Fruit fly (Drosophila melanogaster) whole organism, prepupa: ENCODE results near the gene kat-60L1.

Source experiments
- Blimp-1 ChIP-seq: fragments of 200-800 bp; sonication (Bioruptor generic); optimal IDR thresholded peaks from 3 replicates; lab custom pipeline; 2017; ENCODE audit warnings: missing biosample characterization, missing genetic modification characterization, mild to moderate bottlenecking, moderate library complexity, missing genetic modification reagents
- CG10631 ChIP-seq: fragments of 200-800 bp; sonication (Bioruptor generic); optimal IDR thresholded peaks from 2 replicates; lab custom pipeline; 2016; ENCODE audit warnings: missing biosample characterization, missing genetic modification characterization
- CG10669 ChIP-seq: fragments of 200-800 bp; sonication (Bioruptor generic); optimal IDR thresholded peaks from 3 replicates; lab custom pipeline; 2018; ENCODE audit warnings: missing biosample characterization, mild to moderate bottlenecking, missing genetic modification characterization, moderate library complexity
- CG11294 ChIP-seq: fragments of 200-800 bp; sonication (Bioruptor generic); IDR thresholded peaks from 2 replicates; pipeline ENCODE4 v1.3.6; 2022; ENCODE audit warnings: missing biosample characterization, missing genetic modification characterization
- CG11762 ChIP-seq: fragments of 200-800 bp; sonication (Bioruptor generic); optimal IDR thresholded peaks from 3 replicates; lab custom pipeline; 2016; ENCODE audit warnings: missing biosample characterization, missing genetic modification characterization; ENCODE audit not compliant: insufficient read depth
- CG11902 ChIP-seq: fragments of 200-800 bp; sonication (Bioruptor generic); optimal IDR thresholded peaks from 3 replicates; lab custom pipeline; 2016; ENCODE audit warnings: missing biosample characterization, missing genetic modification characterization
- CG15336 ChIP-seq: fragments of 200-800 bp; sonication (Bioruptor generic); IDR thresholded peaks from 2 replicates; pipeline ENCODE4 v1.3.6; 2022; ENCODE audit warnings: missing biosample characterization, missing genetic modification characterization
- CG1621 ChIP-seq: fragments of 200-800 bp; sonication (Bioruptor generic); optimal IDR thresholded peaks from 3 replicates; lab custom pipeline; 2018; ENCODE audit warnings: missing biosample characterization, mild to moderate bottlenecking, missing genetic modification characterization
- CG16779 ChIP-seq: fragments of 200-800 bp; sonication (Bioruptor generic); optimal IDR thresholded peaks from 3 replicates; lab custom pipeline; 2017; ENCODE audit warnings: missing biosample characterization, mild to moderate bottlenecking, missing genetic modification characterization
- CG32006 ChIP-seq: fragments of 200-800 bp; sonication (Bioruptor generic); optimal IDR thresholded peaks from 3 replicates; lab custom pipeline; 2017; ENCODE audit warnings: missing biosample characterization, mild to moderate bottlenecking, missing genetic modification characterization
- CG34406 ChIP-seq: fragments of 200-800 bp; sonication (Bioruptor generic); optimal IDR thresholded peaks from 3 replicates; lab custom pipeline; 2016; ENCODE audit warnings: missing biosample characterization, missing genetic modification characterization
- CG3919 ChIP-seq: fragments of 200-800 bp; sonication (Bioruptor generic); optimal IDR thresholded peaks from 3 replicates; lab custom pipeline; 2016; ENCODE audit warnings: missing biosample characterization, missing genetic modification characterization
- CG4318 ChIP-seq: fragments of 200-800 bp; sonication (Bioruptor generic); optimal IDR thresholded peaks from 3 replicates; lab custom pipeline; 2017; ENCODE audit warnings: missing biosample characterization, mild to moderate bottlenecking, missing genetic modification characterization
- CG6276 ChIP-seq: fragments of 200-800 bp; sonication (Bioruptor generic); optimal IDR thresholded peaks from 2 replicates; lab custom pipeline; 2017; ENCODE audit warnings: missing biosample characterization, mild to moderate bottlenecking, missing genetic modification characterization
- CG6792 ChIP-seq: fragments of 200-800 bp; sonication (Bioruptor generic); optimal IDR thresholded peaks from 3 replicates; lab custom pipeline; 2016; ENCODE audit warnings: missing biosample characterization, missing genetic modification characterization
- CG6808 ChIP-seq: fragments of 200-800 bp; sonication (Bioruptor generic); optimal IDR thresholded peaks from 3 replicates; lab custom pipeline; 2017; ENCODE audit warnings: missing biosample characterization, missing genetic modification characterization, mild to moderate bottlenecking, moderate library complexity, missing genetic modification reagents
- CG6854 ChIP-seq: fragments of 200-800 bp; sonication (Bioruptor generic); optimal IDR thresholded peaks from 2 replicates; lab custom pipeline; 2017; ENCODE audit warnings: missing biosample characterization, mild to moderate bottlenecking, missing genetic modification characterization
- CG7368 ChIP-seq: fragments of 200-800 bp; sonication (Bioruptor generic); optimal IDR thresholded peaks from 3 replicates; lab custom pipeline; 2016; ENCODE audit warnings: missing biosample characterization, missing genetic modification characterization
- CG8319 ChIP-seq: fragments of 200-800 bp; sonication (Bioruptor generic); optimal IDR thresholded peaks from 3 replicates; lab custom pipeline; 2016; ENCODE audit warnings: missing biosample characterization, missing genetic modification characterization
- CG9139 ChIP-seq: fragments of 200-800 bp; sonication (Bioruptor generic); optimal IDR thresholded peaks from 3 replicates; lab custom pipeline; 2017; ENCODE audit warnings: missing biosample characterization, mild to moderate bottlenecking, missing genetic modification characterization
- Eip75B ChIP-seq: fragments of 200-800 bp; sonication (Bioruptor generic); optimal IDR thresholded peaks from 3 replicates; lab custom pipeline; 2016; ENCODE audit warnings: missing biosample characterization, missing genetic modification characterization
- Eip78C ChIP-seq: fragments of 200-800 bp; sonication (Bioruptor generic); peaks from one replicate; lab custom pipeline; 2016; ENCODE audit warnings: missing biosample characterization, missing genetic modification characterization
- Ets96B ChIP-seq: fragments of 200-800 bp; optimal IDR thresholded peaks from 2 replicates; lab custom pipeline; 2019; ENCODE audit warnings: missing biosample characterization, mild to moderate bottlenecking, missing genetic modification characterization, moderate library complexity
- Gug ChIP-seq: fragments of 200-800 bp; sonication (Bioruptor generic); IDR thresholded peaks from 2 replicates; pipeline ENCODE4 v1.3.6; 2022; ENCODE audit warnings: missing biosample characterization, missing genetic modification characterization
- Hr38 ChIP-seq: sonication (Bioruptor generic); optimal IDR thresholded peaks from 2 replicates; lab custom pipeline; 2016; ENCODE audit warnings: missing biosample characterization, missing genetic modification characterization
- Hr39 ChIP-seq: fragments of 200-800 bp; sonication (Bioruptor generic); optimal IDR thresholded peaks from 2 replicates; lab custom pipeline; 2016; ENCODE audit warnings: missing biosample characterization, missing genetic modification characterization
- Met ChIP-seq: fragments of 200-800 bp; sonication (Bioruptor generic); optimal IDR thresholded peaks from 3 replicates; lab custom pipeline; 2016; ENCODE audit warnings: missing biosample characterization, missing genetic modification characterization
- OdsH ChIP-seq: fragments of 200-800 bp; sonication (Bioruptor generic); optimal IDR thresholded peaks from 3 replicates; lab custom pipeline; 2016; ENCODE audit warnings: missing biosample characterization, missing genetic modification characterization
- Sox102F ChIP-seq: fragments of 200-800 bp; sonication (Bioruptor generic); optimal IDR thresholded peaks from 2 replicates; lab custom pipeline; 2016; ENCODE audit warnings: missing biosample characterization, mild to moderate bottlenecking, missing genetic modification characterization
- Sox14 ChIP-seq: fragments of 200-800 bp; sonication (Bioruptor generic); optimal IDR thresholded peaks from 3 replicates; lab custom pipeline; 2016; ENCODE audit warnings: missing biosample characterization, missing genetic modification characterization
- achi ChIP-seq: fragments of 200-800 bp; sonication (Bioruptor generic); optimal IDR thresholded peaks from 3 replicates; lab custom pipeline; 2016; ENCODE audit warnings: missing biosample characterization, missing genetic modification characterization
- acj6 ChIP-seq: fragments of 200-800 bp; sonication (Bioruptor generic); optimal IDR thresholded peaks from 3 replicates; lab custom pipeline; 2016; ENCODE audit warnings: missing biosample characterization, missing genetic modification characterization
- cyc ChIP-seq: fragments of 200-800 bp; sonication (Bioruptor generic); optimal IDR thresholded peaks from 3 replicates; lab custom pipeline; 2016; ENCODE audit warnings: missing biosample characterization, missing genetic modification characterization
- dac ChIP-seq: fragments of 200-800 bp; sonication (Bioruptor generic); optimal IDR thresholded peaks from 2 replicates; lab custom pipeline; 2017; ENCODE audit warnings: missing biosample characterization, mild to moderate bottlenecking, missing genetic modification characterization
- dsx ChIP-seq: fragments of 200-800 bp; optimal IDR thresholded peaks from 3 replicates; lab custom pipeline; 2019; ENCODE audit warnings: missing biosample characterization, mild to moderate bottlenecking, missing genetic modification characterization, moderate library complexity; ENCODE audit not compliant: poor library complexity, severe bottlenecking
- esn ChIP-seq: fragments of 200-800 bp; sonication (Bioruptor generic); optimal IDR thresholded peaks from 2 replicates; lab custom pipeline; 2016; ENCODE audit warnings: missing biosample characterization, mild to moderate bottlenecking, missing genetic modification characterization, moderate library complexity
- fd59A ChIP-seq: fragments of 200-800 bp; sonication (Bioruptor generic); optimal IDR thresholded peaks from 2 replicates; lab custom pipeline; 2017; ENCODE audit warnings: missing biosample characterization, mild to moderate bottlenecking, missing genetic modification characterization, missing genetic modification reagents
- fkh ChIP-seq: fragments of 200-800 bp; sonication (Bioruptor generic); optimal IDR thresholded peaks from 3 replicates; lab custom pipeline; 2017; ENCODE audit warnings: missing biosample characterization, mild to moderate bottlenecking, missing genetic modification characterization, moderate library complexity
- lz ChIP-seq: fragments of 200-800 bp; sonication (Bioruptor generic); optimal IDR thresholded peaks from 3 replicates; lab custom pipeline; 2016; ENCODE audit warnings: missing biosample characterization, missing genetic modification characterization
- net ChIP-seq: fragments of 200-800 bp; sonication (Bioruptor generic); optimal IDR thresholded peaks from 3 replicates; lab custom pipeline; 2016; ENCODE audit warnings: missing biosample characterization, missing genetic modification characterization
- salr ChIP-seq, 2 experiments: fragments of 200-800 bp; sonication (Bioruptor generic); optimal IDR thresholded peaks; 3 replicates each; lab custom pipeline; 2016 to 2018; ENCODE audit warnings: missing biosample characterization in 2 of 2, missing genetic modification characterization in 2 of 2, mild to moderate bottlenecking in 1 of 2
- spab ChIP-seq: fragments of 200-800 bp; sonication (Bioruptor generic); optimal IDR thresholded peaks from 2 replicates; lab custom pipeline; 2017; ENCODE audit warnings: missing biosample characterization, mild to moderate bottlenecking, missing genetic modification characterization, missing genetic modification reagents
- ss ChIP-seq, 2 experiments: fragments of 200-800 bp; sonication (Bioruptor generic); optimal IDR thresholded peaks; 2 replicates in 1 of 2; 3 replicates in 1 of 2; lab custom pipeline; 2017 to 2018; ENCODE audit warnings: mild to moderate bottlenecking in 2 of 2, missing biosample characterization in 2 of 2, missing genetic modification characterization in 2 of 2, moderate library complexity in 1 of 2
- svp ChIP-seq: fragments of 200-800 bp; sonication (Bioruptor generic); peaks from one replicate; lab custom pipeline; 2016; ENCODE audit warnings: missing biosample characterization, missing genetic modification characterization
- vri ChIP-seq: fragments of 200-800 bp; sonication (Bioruptor generic); optimal IDR thresholded peaks from 3 replicates; lab custom pipeline; 2016; ENCODE audit warnings: missing biosample characterization, mild to moderate bottlenecking, missing genetic modification characterization

The kat-60L1 gene

DNA sequence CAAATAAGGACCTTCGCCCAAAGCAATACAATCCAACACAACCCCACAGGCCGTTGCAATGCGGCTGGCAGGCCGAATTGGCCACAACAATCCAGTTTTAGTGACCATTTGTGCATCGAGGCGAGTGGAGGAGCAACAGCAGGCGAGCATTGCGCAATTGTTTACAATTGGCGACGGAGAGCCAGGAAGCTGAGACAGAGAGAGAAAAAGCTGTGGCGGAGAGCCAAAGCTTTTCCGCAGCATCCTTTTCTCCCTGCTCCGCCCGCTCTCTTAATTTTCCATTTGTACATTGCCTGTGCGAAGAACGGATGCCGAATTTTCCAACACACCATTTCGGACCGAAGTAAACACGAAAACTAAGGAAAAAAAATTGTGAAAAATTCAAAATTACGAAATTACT is at the start of gene kat-60L1:
Gene kat-60L1 (plus strand): TSS at position 301 of the 400 bp plus-strand sequence.
- no peak for TF ChIP-seq CG11762
- TF ChIP-seq CG8319 = no peak
- TF ChIP-seq achi (GFP tag; lab: Kevin White, UChicago) = no peak
- TF ChIP-seq cyc (GFP tag; lab: Kevin White, UChicago) = no peak
- TF ChIP-seq Sox102F (GFP tag; lab: Kevin White, UChicago) = no peak
- TF ChIP-seq CG11294 = no peak
- TF ChIP-seq Met (GFP tag; lab: Kevin White, UChicago) = no peak
- TF ChIP-seq CG7368 (GFP tag; lab: Kevin White, UChicago) = no peak
- no peak for TF ChIP-seq CG1621 (tag; lab: Kevin White, UChicago)
- TF ChIP-seq OdsH (GFP tag; lab: Kevin White, UChicago) = no peak

- TF ChIP-seq CG11902 (GFP tag; lab: Kevin White, UChicago) = no peak
- TF ChIP-seq fkh = peak; percentile 56
Measured at dm6 chr3R:5733181-5733580, 48.4 kb upstream of the kat-60L1 start, which contains the start of gene CG1239. Gene CG1239 (plus strand): TSS chr3R:5733513.

DNA sequence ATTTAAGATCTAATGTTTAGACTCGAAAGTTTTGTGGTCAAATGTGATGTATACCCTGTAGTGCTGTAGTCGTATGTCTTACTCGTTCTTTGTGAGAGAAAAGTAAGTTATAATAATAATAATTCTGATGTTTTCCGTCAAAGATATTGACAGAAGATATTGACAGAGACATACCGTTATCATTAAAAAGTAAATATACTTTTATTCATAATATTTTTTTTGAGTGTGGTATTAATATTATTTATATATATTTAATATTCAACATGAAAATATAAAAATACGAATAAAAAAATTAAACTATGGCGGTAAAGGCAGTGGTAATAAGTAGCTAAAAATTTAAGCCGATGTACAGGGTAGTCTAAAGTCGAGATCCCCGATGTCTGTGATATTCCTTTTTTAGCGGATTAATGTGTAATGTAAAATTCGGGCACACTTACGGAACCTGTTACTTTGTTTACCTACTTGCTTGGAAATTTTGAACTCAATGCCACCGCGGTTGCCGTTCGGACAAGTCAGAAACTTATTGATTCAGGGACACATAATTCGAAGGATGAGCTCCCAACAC is 45.2 kb upstream of the kat-60L1 start, which contains the start of the genes CG2100 and CG1236:
Gene CG2100 (minus strand): TSS at position 51 of the 565 bp plus-strand sequence.
Gene CG1236 (plus strand): TSS at position 444 of the 565 bp plus-strand sequence.
- peak; percentile 64 for TF ChIP-seq CG6854 (GFP tag; lab: Kevin White, UChicago)
- TF ChIP-seq CG9139 (GFP tag; lab: Kevin White, UChicago) = peak; percentile 76
- TF ChIP-seq vri (GFP tag; lab: Kevin White, UChicago) = no peak
- peak; percentile 67 for TF ChIP-seq lz
- no peak for TF ChIP-seq dac (GFP tag; lab: Kevin White, UChicago)
- TF ChIP-seq Sox14 (GFP tag; lab: Kevin White, UChicago) = peak; percentile 84
- TF ChIP-seq svp (GFP tag; lab: Kevin White, UChicago) = peak; percentile 92
- TF ChIP-seq CG6808 (GFP tag; lab: Kevin White, UChicago) = peak; percentile 78
- TF ChIP-seq CG6276 = no peak
- no peak for TF ChIP-seq Met (GFP tag; lab: Kevin White, UChicago)
- TF ChIP-seq net (GFP tag; lab: Kevin White, UChicago) = peak; percentile 79
- TF ChIP-seq Gug (GFP tag; lab: Robert Waterston, UW) = peak; percentile 58; the same call in 1 of the 2 replicates
- peak; percentile 85 for TF ChIP-seq CG10631 (GFP tag; lab: Kevin White, UChicago)
- peak; percentile 77 for TF ChIP-seq spab (GFP tag; lab: Kevin White, UChicago)
- TF ChIP-seq acj6 (GFP tag; lab: Kevin White, UChicago) = peak; percentile 85
- peak; percentile 75 for TF ChIP-seq CG10669 (GFP tag; lab: Kevin White, UChicago)
- TF ChIP-seq salr (GFP tag; optimal IDR thresholded peaks at IDR 0.05; lab: Kevin White, UChicago) = peak in 1 of 2 experiments; percentile 60
- TF ChIP-seq CG34406 (GFP tag; lab: Kevin White, UChicago) = peak; percentile 86
- peak; percentile 81 for TF ChIP-seq CG15336 (GFP tag; lab: Robert Waterston, UW)
- TF ChIP-seq CG16779 (tag; lab: Kevin White, UChicago) = no peak
- TF ChIP-seq CG4318 (GFP tag; lab: Kevin White, UChicago) = no peak
- TF ChIP-seq Sox102F (GFP tag; lab: Kevin White, UChicago) = no peak
- peak; percentile 78 for TF ChIP-seq CG6792 (GFP tag; lab: Kevin White, UChicago)
- peak; percentile 85 for TF ChIP-seq CG3919 (GFP tag; lab: Kevin White, UChicago)
- TF ChIP-seq Eip78C = peak; percentile 90
- peak; percentile 76 for TF ChIP-seq cyc (GFP tag; lab: Kevin White, UChicago)
- peak; percentile 75 for TF ChIP-seq Hr39 (GFP tag; lab: Kevin White, UChicago)
- peak; percentile 91 for TF ChIP-seq dsx (GFP tag; lab: Kevin White, UChicago)
- TF ChIP-seq esn (GFP tag; lab: Kevin White, UChicago) = peak; percentile 82
- TF ChIP-seq fd59A (GFP tag; lab: Kevin White, UChicago) = peak; percentile 44
- peak; percentile 91 for TF ChIP-seq fkh
- TF ChIP-seq CG32006 (GFP tag; lab: Kevin White, UChicago) = peak; percentile 93
- TF ChIP-seq ss (GFP tag; optimal IDR thresholded peaks at IDR 0.05; lab: Kevin White, UChicago) = peak; percentile 68 to 88
- peak; percentile 83 for TF ChIP-seq Ets96B (tag; lab: Kevin White, UChicago)
- peak; percentile 74 for TF ChIP-seq CG11902 (GFP tag; lab: Kevin White, UChicago)
- TF ChIP-seq Eip75B = peak; percentile 47
- TF ChIP-seq CG1621 (tag; lab: Kevin White, UChicago) = peak; percentile 53
- TF ChIP-seq Hr38 (GFP tag; lab: Kevin White, UChicago) = no peak
- TF ChIP-seq Blimp-1 (GFP tag; lab: Kevin White, UChicago) = peak; percentile 69
- TF ChIP-seq CG7368 (GFP tag; lab: Kevin White, UChicago) = peak; percentile 73
- TF ChIP-seq CG11294 = peak; percentile 67
- peak; percentile 56 for TF ChIP-seq CG8319
